Worm (Caenorhabditis elegans): ENCODE data around the gene Y43F8A.1.

Gene Y43F8A.1

ce11 chrV:19370189-19370588 lies at the start of gene Y43F8A.1:
Gene Y43F8A.1 (plus strand): TSS chrV:19370489.
- TF ChIP-seq mab-5 (tag; optimal IDR thresholded peaks at IDR 0.05) (no peak), snpc-4 (tag; optimal IDR thresholded peaks at IDR 0.05) (no peak), Y55F3AM.14 (GFP tag; optimal IDR thresholded peaks at IDR 0.05) (no peak), mbf-1 (tag; optimal IDR thresholded peaks at IDR 0.05) (no peak), fos-1 (tag; optimal IDR thresholded peaks at IDR 0.05) (no peak), dmd-4 (tag; optimal IDR thresholded peaks at IDR 0.05) (no peak), skn-1 (tag; optimal IDR thresholded peaks at IDR 0.05) (no peak), sma-3 (GFP tag; optimal IDR thresholded peaks at IDR 0.05) (no peak), nhr-21 (tag; optimal IDR thresholded peaks at IDR 0.05) (no peak), sem-4 (tag; optimal IDR thresholded peaks at IDR 0.05) (no peak), blmp-1 (tag; optimal IDR thresholded peaks at IDR 0.05; ENCODE audit: insufficient read depth) (no peak), nhr-25 (tag; optimal IDR thresholded peaks at IDR 0.05) (no peak), ama-1 (optimal IDR thresholded peaks at IDR 0.05) (no peak), C34F6.9 (tag; optimal IDR thresholded peaks at IDR 0.05) (no peak), unc-55 (GFP tag; optimal IDR thresholded peaks at IDR 0.05) (no peak), peb-1 (tag; optimal IDR thresholded peaks at IDR 0.05) (no peak), alr-1 (tag; optimal IDR thresholded peaks at IDR 0.05) (no peak), unc-62 (GFP tag; optimal IDR thresholded peaks at IDR 0.05) (no peak)

- TF ChIP-seq nhr-21 (tag; optimal IDR thresholded peaks at IDR 0.05) (no peak), ama-1 (optimal IDR thresholded peaks at IDR 0.05) (no peak), egl-27 (tag; optimal IDR thresholded peaks at IDR 0.05) (no peak), elt-3 (tag; optimal IDR thresholded peaks at IDR 0.05) (no peak), mbf-1 (tag; optimal IDR thresholded peaks at IDR 0.05) (no peak), nhr-6 (tag; optimal IDR thresholded peaks at IDR 0.05) (no peak), aly-2 (tag; optimal IDR thresholded peaks at IDR 0.05) (no peak), nhr-12 (tag; optimal IDR thresholded peaks at IDR 0.05) (no peak), unc-55 (GFP tag; optimal IDR thresholded peaks at IDR 0.05) (no peak), nhr-10 (tag; optimal IDR thresholded peaks at IDR 0.05) (no peak), nhr-77 (tag; optimal IDR thresholded peaks at IDR 0.05) (no peak)
These were observed 47.9 kb upstream of the Y43F8A.1 start, which contains the start of gene C43D7.4 for ce11 chrV:19322387-19322786. Gene C43D7.4 (minus strand): TSS chrV:19322487.

ce11 chrV:19325436-19325835 lies 44.9 kb upstream of the Y43F8A.1 start:
- TF ChIP-seq nhr-11 (tag; optimal IDR thresholded peaks at IDR 0.05) = no peak
- TF ChIP-seq Y55F3AM.14 (GFP tag; optimal IDR thresholded peaks at IDR 0.05) = no peak
- TF ChIP-seq lin-11 (tag; optimal IDR thresholded peaks at IDR 0.05) = no peak
- TF ChIP-seq nhr-77 (tag; optimal IDR thresholded peaks at IDR 0.05) = no peak
- no peak for TF ChIP-seq unc-39 (tag; optimal IDR thresholded peaks at IDR 0.05)
- no peak for TF ChIP-seq unc-55 (GFP tag; optimal IDR thresholded peaks at IDR 0.05)
- TF ChIP-seq snpc-4 (tag; optimal IDR thresholded peaks at IDR 0.05) = no peak
- no peak for TF ChIP-seq dmd-4 (tag; optimal IDR thresholded peaks at IDR 0.05)
- no peak for TF ChIP-seq sem-4 (tag; optimal IDR thresholded peaks at IDR 0.05)
- TF ChIP-seq blmp-1 (tag; optimal IDR thresholded peaks at IDR 0.05; ENCODE audit: insufficient read depth) = no peak
- TF ChIP-seq nhr-129 (tag; optimal IDR thresholded peaks at IDR 0.05) = no peak
- no peak for TF ChIP-seq ztf-1 (GFP tag; conservative IDR thresholded peaks at IDR 0.05)
- no peak for TF ChIP-seq nhr-6 (tag; optimal IDR thresholded peaks at IDR 0.05)
- TF ChIP-seq zag-1 (tag; optimal IDR thresholded peaks at IDR 0.05) = no peak
- TF ChIP-seq egl-27 (tag; optimal IDR thresholded peaks at IDR 0.05) = no peak
- no peak for TF ChIP-seq aly-2 (tag; optimal IDR thresholded peaks at IDR 0.05)
- TF ChIP-seq sma-3 (GFP tag; optimal IDR thresholded peaks at IDR 0.05) = no peak

DNA sequence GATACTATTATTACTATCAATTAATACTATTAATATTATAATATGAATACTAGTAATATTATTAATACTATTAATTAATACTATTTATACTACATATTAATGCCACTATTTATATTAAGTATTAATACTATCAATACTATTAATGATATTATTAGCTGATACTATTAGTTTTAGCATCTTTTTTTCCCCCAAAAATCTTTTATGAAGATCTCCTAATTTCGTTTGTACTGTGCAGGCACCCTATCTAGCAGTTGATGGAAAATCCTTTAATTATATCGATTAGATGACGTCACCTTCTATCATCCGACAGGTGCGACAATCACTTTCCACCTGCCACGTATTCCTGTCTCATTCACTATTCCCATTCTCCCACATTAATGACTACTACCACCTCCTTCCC lies 41.0 kb upstream of the Y43F8A.1 start, which contains the start of gene fbxb-65:
Gene fbxb-65 (plus strand): TSS at position 301 of the 400 bp plus-strand sequence.
- no peak for TF ChIP-seq mbf-1 (tag; optimal IDR thresholded peaks at IDR 0.05)
- TF ChIP-seq elt-3 (tag; optimal IDR thresholded peaks at IDR 0.05) = no peak
- no peak for TF ChIP-seq elt-1 (tag; optimal IDR thresholded peaks at IDR 0.05)
- TF ChIP-seq unc-62 (GFP tag; optimal IDR thresholded peaks at IDR 0.05) = no peak
- TF ChIP-seq peb-1 (tag; optimal IDR thresholded peaks at IDR 0.05) = no peak
- no peak for TF ChIP-seq nhr-11 (tag; optimal IDR thresholded peaks at IDR 0.05)
- TF ChIP-seq sma-3 (GFP tag; optimal IDR thresholded peaks at IDR 0.05) = no peak
- TF ChIP-seq mdl-1 (tag; optimal IDR thresholded peaks at IDR 0.05) = no peak
- no peak for TF ChIP-seq ceh-82 (tag; optimal IDR thresholded peaks at IDR 0.05)
- TF ChIP-seq skn-1 (tag; optimal IDR thresholded peaks at IDR 0.05) = no peak
- TF ChIP-seq ztf-4 (tag; optimal IDR thresholded peaks at IDR 0.05) = no peak
- no peak for TF ChIP-seq Y55F3AM.14 (GFP tag; optimal IDR thresholded peaks at IDR 0.05)
- no peak for TF ChIP-seq crh-2 (tag; optimal IDR thresholded peaks at IDR 0.05)
- no peak for TF ChIP-seq fos-1 (tag; optimal IDR thresholded peaks at IDR 0.05)
